Fruit fly (Drosophila melanogaster) whole organism, prepupa: ENCODE data around the gene EMC4.

ENCODE experiments used
- CG10669 ChIP-seq: fragments of 200-800 bp; sonication (Bioruptor generic); optimal IDR thresholded peaks from 3 replicates; lab custom pipeline; 2018; ENCODE audit warnings: missing biosample characterization, mild to moderate bottlenecking, missing genetic modification characterization, moderate library complexity
- CG34406 ChIP-seq: fragments of 200-800 bp; sonication (Bioruptor generic); optimal IDR thresholded peaks from 3 replicates; lab custom pipeline; 2016; ENCODE audit warnings: missing biosample characterization, missing genetic modification characterization
- CG4318 ChIP-seq: fragments of 200-800 bp; sonication (Bioruptor generic); optimal IDR thresholded peaks from 3 replicates; lab custom pipeline; 2017; ENCODE audit warnings: missing biosample characterization, mild to moderate bottlenecking, missing genetic modification characterization
- CG6163 ChIP-seq: fragments of 200-800 bp; sonication (Bioruptor generic); IDR thresholded peaks from 3 replicates; pipeline ENCODE4 v1.3.6; 2022; ENCODE audit warnings: missing biosample characterization, missing genetic modification characterization
- CG6792 ChIP-seq: fragments of 200-800 bp; sonication (Bioruptor generic); optimal IDR thresholded peaks from 3 replicates; lab custom pipeline; 2016; ENCODE audit warnings: missing biosample characterization, missing genetic modification characterization
- Ets21C ChIP-seq: fragments of 200-800 bp; sonication (Bioruptor generic); optimal IDR thresholded peaks from 3 replicates; lab custom pipeline; 2016; ENCODE audit warnings: missing biosample characterization, missing genetic modification characterization
- Hr38 ChIP-seq: sonication (Bioruptor generic); optimal IDR thresholded peaks from 2 replicates; lab custom pipeline; 2016; ENCODE audit warnings: missing biosample characterization, missing genetic modification characterization
- Hr39 ChIP-seq: fragments of 200-800 bp; sonication (Bioruptor generic); optimal IDR thresholded peaks from 2 replicates; lab custom pipeline; 2016; ENCODE audit warnings: missing biosample characterization, missing genetic modification characterization
- Hr4 ChIP-seq: fragments of 200-800 bp; sonication (Bioruptor generic); optimal IDR thresholded peaks from 3 replicates; lab custom pipeline; 2016; ENCODE audit warnings: missing biosample characterization, missing genetic modification characterization
- Smox ChIP-seq: fragments of 200-800 bp; sonication (Bioruptor generic); optimal IDR thresholded peaks from 3 replicates; lab custom pipeline; 2016; ENCODE audit warnings: missing biosample characterization, missing genetic modification characterization
- cyc ChIP-seq: fragments of 200-800 bp; sonication (Bioruptor generic); optimal IDR thresholded peaks from 3 replicates; lab custom pipeline; 2016; ENCODE audit warnings: missing biosample characterization, missing genetic modification characterization
- dsx ChIP-seq: fragments of 200-800 bp; optimal IDR thresholded peaks from 3 replicates; lab custom pipeline; 2019; ENCODE audit warnings: missing biosample characterization, mild to moderate bottlenecking, missing genetic modification characterization, moderate library complexity; ENCODE audit not compliant: poor library complexity, severe bottlenecking
- net ChIP-seq: fragments of 200-800 bp; sonication (Bioruptor generic); optimal IDR thresholded peaks from 3 replicates; lab custom pipeline; 2016; ENCODE audit warnings: missing biosample characterization, missing genetic modification characterization

DNA sequence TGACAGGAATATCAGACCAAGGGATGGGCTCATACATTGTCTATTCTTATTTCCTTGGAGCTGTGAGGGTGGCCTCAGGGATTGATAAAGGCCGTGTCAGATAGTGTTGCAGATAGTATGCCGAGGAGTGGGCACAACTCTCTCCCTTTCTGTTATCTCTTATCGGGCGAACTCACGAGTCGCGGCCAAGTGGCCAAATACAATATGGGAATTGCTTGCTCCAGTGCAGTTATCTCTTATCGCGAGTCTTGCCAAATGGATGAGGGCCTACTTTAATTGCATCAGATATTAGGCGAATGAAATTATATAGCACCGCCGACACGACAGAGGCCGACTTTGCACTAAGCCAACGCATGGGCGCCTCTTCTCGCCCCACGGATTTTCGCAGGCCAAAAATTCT is 18.9 kb upstream of the EMC4 start:
- no peak for TF ChIP-seq Smox (GFP tag; lab: Kevin White, UChicago)
- TF ChIP-seq Hr39 = no peak
- TF ChIP-seq cyc = no peak
- TF ChIP-seq Hr4 (GFP tag; lab: Kevin White, UChicago) = no peak
- TF ChIP-seq net (GFP tag; lab: Kevin White, UChicago) = no peak
- peak; percentile 26 for TF ChIP-seq dsx (GFP tag; lab: Kevin White, UChicago)
- no peak for TF ChIP-seq CG6163 (GFP tag; lab: Robert Waterston, UW)
- no peak for TF ChIP-seq Ets21C
- TF ChIP-seq CG6792 (GFP tag; lab: Kevin White, UChicago) = no peak
- no peak for TF ChIP-seq CG10669 (GFP tag; lab: Kevin White, UChicago)
- TF ChIP-seq Hr38 = no peak
- TF ChIP-seq CG4318 (GFP tag; lab: Kevin White, UChicago) = no peak
- no peak for TF ChIP-seq CG34406
